Fruit fly (Drosophila melanogaster) whole organism, embryonic: Measurements from ENCODE around the gene Rbp1-like.

Experiments
- B-H1 ChIP-seq: fragments of 200-800 bp; sonication (Bioruptor generic); IDR thresholded peaks from 3 replicates; pipeline ENCODE4 v1.3.6; 2022; ENCODE audit warnings: missing biosample characterization, missing genetic modification characterization
- Blimp-1 ChIP-seq: fragments of 200-800 bp; sonication (Bioruptor generic); optimal IDR thresholded peaks from 3 replicates; lab custom pipeline; 2018; ENCODE audit warnings: missing biosample characterization, missing genetic modification characterization, mild to moderate bottlenecking, moderate library complexity, missing genetic modification reagents
- BtbVII ChIP-seq: fragments of 200-800 bp; sonication (Bioruptor generic); optimal IDR thresholded peaks from 3 replicates; lab custom pipeline; 2017; ENCODE audit warnings: missing biosample characterization, mild to moderate bottlenecking, missing genetic modification characterization
- CG12391 ChIP-seq: fragments of 200-800 bp; sonication (Bioruptor generic); optimal IDR thresholded peaks from 3 replicates; lab custom pipeline; 2018; ENCODE audit warnings: missing biosample characterization, mild to moderate bottlenecking, missing genetic modification characterization, moderate library complexity
- CG15073 ChIP-seq: fragments of 200-800 bp; sonication (Bioruptor generic); optimal IDR thresholded peaks from 2 replicates; lab custom pipeline; 2016; ENCODE audit warnings: missing biosample characterization, missing genetic modification characterization
- CG15601 ChIP-seq: fragments of 200-800 bp; sonication (Bioruptor generic); optimal IDR thresholded peaks from 3 replicates; lab custom pipeline; 2019; ENCODE audit warnings: missing biosample characterization, mild to moderate bottlenecking, missing genetic modification characterization, moderate library complexity
- CG16815 ChIP-seq: fragments of 200-800 bp; sonication (Bioruptor generic); optimal IDR thresholded peaks from 3 replicates; lab custom pipeline; 2017; ENCODE audit warnings: missing biosample characterization, mild to moderate bottlenecking, missing genetic modification characterization
- CG1832 ChIP-seq: fragments of 200-800 bp; sonication (Bioruptor generic); optimal IDR thresholded peaks from 2 replicates; lab custom pipeline; 2017; ENCODE audit warnings: missing biosample characterization, mild to moderate bottlenecking, missing genetic modification characterization, inconsistent platforms
- CG18476 ChIP-seq: fragments of 200-800 bp; sonication (Bioruptor generic); optimal IDR thresholded peaks from 2 replicates; lab custom pipeline; 2016; ENCODE audit warnings: missing biosample characterization, mild to moderate bottlenecking, missing genetic modification characterization
- CG18599 ChIP-seq: fragments of 200-800 bp; sonication (Bioruptor generic); optimal IDR thresholded peaks from 3 replicates; lab custom pipeline; 2017; ENCODE audit warnings: missing biosample characterization, missing genetic modification characterization, mild to moderate bottlenecking, moderate library complexity, missing genetic modification reagents
- CG2202 ChIP-seq: fragments of 200-800 bp; sonication (Bioruptor generic); optimal IDR thresholded peaks from 2 replicates; lab custom pipeline; 2018; ENCODE audit warnings: missing biosample characterization, mild to moderate bottlenecking, missing genetic modification characterization
- CG31388 ChIP-seq: fragments of 200-800 bp; sonication (Bioruptor generic); optimal IDR thresholded peaks from 2 replicates; lab custom pipeline; 2016; ENCODE audit warnings: missing biosample characterization, missing genetic modification characterization
- CG33557 ChIP-seq: fragments of 200-800 bp; sonication (Bioruptor generic); optimal IDR thresholded peaks from 2 replicates; lab custom pipeline; 2019; ENCODE audit warnings: missing biosample characterization, mild to moderate bottlenecking, missing genetic modification characterization, moderate library complexity
- CG3838 ChIP-seq: fragments of 200-800 bp; sonication (Bioruptor generic); optimal IDR thresholded peaks from 3 replicates; lab custom pipeline; 2016; ENCODE audit warnings: missing biosample characterization, missing genetic modification characterization
- CG7271 ChIP-seq: fragments of 200-800 bp; sonication (Bioruptor generic); optimal IDR thresholded peaks from 2 replicates; lab custom pipeline; 2018; ENCODE audit warnings: missing biosample characterization, mild to moderate bottlenecking, missing genetic modification characterization, moderate library complexity
- CG7839 ChIP-seq: fragments of 200-800 bp; sonication (Bioruptor generic); optimal IDR thresholded peaks from 3 replicates; lab custom pipeline; 2018; ENCODE audit warnings: missing biosample characterization, mild to moderate bottlenecking, missing genetic modification characterization, moderate library complexity
- CG7963 ChIP-seq: fragments of 200-800 bp; sonication (Bioruptor generic); IDR thresholded peaks from 3 replicates; pipeline ENCODE4 v1.3.6; 2022; ENCODE audit warnings: missing biosample characterization, missing genetic modification characterization; ENCODE audit not compliant: partially characterized antibody
- CG9437 ChIP-seq: fragments of 200-800 bp; sonication (Bioruptor generic); optimal IDR thresholded peaks from 2 replicates; lab custom pipeline; 2018; ENCODE audit warnings: missing biosample characterization, mild to moderate bottlenecking, missing genetic modification characterization
- Gsc ChIP-seq: fragments of 200-800 bp; sonication (Bioruptor generic); IDR thresholded peaks from 2 replicates; pipeline ENCODE4 v1.3.6; 2022; ENCODE audit warnings: missing biosample characterization, missing genetic modification characterization
- Jarid2 ChIP-seq: fragments of 200-800 bp; sonication (Bioruptor generic); optimal IDR thresholded peaks from 3 replicates; lab custom pipeline; 2017; ENCODE audit warnings: mild to moderate bottlenecking, missing biosample characterization, missing genetic modification reagents, missing genetic modification characterization
- Lpt ChIP-seq: fragments of >200 bp; optimal IDR thresholded peaks from 2 replicates; lab custom pipeline; 2018; ENCODE audit warnings: missing biosample characterization, missing genetic modification characterization
- NC2α ChIP-seq: fragments of 200-800 bp; sonication (Bioruptor generic); optimal IDR thresholded peaks from 2 replicates; lab custom pipeline; 2016; ENCODE audit warnings: missing biosample characterization, missing genetic modification characterization
- Nf-YC ChIP-seq: fragments of 200-800 bp; optimal IDR thresholded peaks from 3 replicates; lab custom pipeline; 2019; ENCODE audit warnings: missing biosample characterization, mild to moderate bottlenecking, missing genetic modification characterization, moderate library complexity
- Oaz ChIP-seq: fragments of 200-800 bp; sonication (Bioruptor generic); IDR thresholded peaks from 2 replicates; pipeline ENCODE4 v1.3.6; 2022; ENCODE audit warnings: missing biosample characterization, missing genetic modification characterization
- Oli ChIP-seq: fragments of 200-800 bp; sonication (Bioruptor generic); optimal IDR thresholded peaks from 2 replicates; lab custom pipeline; 2018; ENCODE audit warnings: missing biosample characterization, mild to moderate bottlenecking, missing genetic modification characterization, moderate library complexity
- Opbp ChIP-seq: fragments of 200-800 bp; sonication (Bioruptor generic); IDR thresholded peaks from 3 replicates; pipeline ENCODE4 v1.3.6; 2022; ENCODE audit warnings: missing biosample characterization, missing genetic modification characterization; ENCODE audit not compliant: partially characterized antibody
- Ravus ChIP-seq: fragments of 200-800 bp; sonication (Bioruptor generic); IDR thresholded peaks from 2 replicates; pipeline ENCODE4 v1.3.6; 2022; ENCODE audit warnings: missing biosample characterization, missing genetic modification characterization
- Vsx1 ChIP-seq: fragments of 200-800 bp; sonication (Bioruptor generic); optimal IDR thresholded peaks from 2 replicates; lab custom pipeline; 2017; ENCODE audit warnings: missing biosample characterization, mild to moderate bottlenecking, missing genetic modification characterization, missing genetic modification reagents
- Xbp1 ChIP-seq: fragments of 200-800 bp; sonication (Bioruptor generic); optimal IDR thresholded peaks from 3 replicates; lab custom pipeline; 2016; ENCODE audit warnings: missing biosample characterization, mild to moderate bottlenecking, missing genetic modification characterization
- ab ChIP-seq: fragments of 200-800 bp; sonication (Bioruptor generic); optimal IDR thresholded peaks from 2 replicates; lab custom pipeline; 2016; ENCODE audit warnings: missing biosample characterization, missing genetic modification characterization
- al ChIP-seq: fragments of 200-800 bp; sonication (Bioruptor generic); IDR thresholded peaks from 2 replicates; pipeline ENCODE4 v1.3.6; 2022; ENCODE audit warnings: missing biosample characterization, missing genetic modification characterization
- amos ChIP-seq: fragments of 200-800 bp; sonication (Bioruptor generic); IDR thresholded peaks from 2 replicates; pipeline ENCODE4 v1.3.6; 2022; ENCODE audit warnings: missing biosample characterization, missing genetic modification characterization; ENCODE audit not compliant: partially characterized antibody
- az2 ChIP-seq: fragments of 200-800 bp; sonication (Bioruptor generic); optimal IDR thresholded peaks from 3 replicates; lab custom pipeline; 2016; ENCODE audit warnings: missing biosample characterization, missing genetic modification characterization
- bowl ChIP-seq: fragments of 200-800 bp; sonication (Bioruptor generic); IDR thresholded peaks from 2 replicates; pipeline ENCODE4 v1.3.6; 2022; ENCODE audit warnings: missing biosample characterization, missing genetic modification characterization
- cato ChIP-seq: fragments of 200-800 bp; sonication (Bioruptor generic); optimal IDR thresholded peaks from 2 replicates; lab custom pipeline; 2016; ENCODE audit warnings: missing biosample characterization, missing genetic modification characterization, borderline replicate concordance
- da ChIP-seq: fragments of 200-800 bp; sonication (Bioruptor generic); optimal IDR thresholded peaks from 2 replicates; lab custom pipeline; 2016; ENCODE audit warnings: missing biosample characterization, missing genetic modification characterization
- dm ChIP-seq: fragments of 200-800 bp; sonication (Bioruptor generic); optimal IDR thresholded peaks from 3 replicates; lab custom pipeline; 2016; ENCODE audit warnings: missing biosample characterization, missing genetic modification characterization
- ewg ChIP-seq: fragments of 200-800 bp; sonication (Bioruptor generic); optimal IDR thresholded peaks from 3 replicates; lab custom pipeline; 2017; ENCODE audit warnings: mild to moderate bottlenecking, missing biosample characterization, missing genetic modification reagents, missing genetic modification characterization
- jigr1 ChIP-seq: fragments of 200-800 bp; sonication (Bioruptor generic); IDR thresholded peaks from 3 replicates; pipeline ENCODE4 v1.3.6; 2022; ENCODE audit warnings: missing biosample characterization, missing genetic modification characterization
- knrl ChIP-seq: fragments of 200-800 bp; sonication (Bioruptor generic); IDR thresholded peaks from 3 replicates; pipeline ENCODE4 v1.3.6; 2022; ENCODE audit warnings: missing biosample characterization, missing genetic modification characterization; ENCODE audit not compliant: partially characterized antibody
- onecut ChIP-seq: fragments of 200-800 bp; sonication (Bioruptor generic); IDR thresholded peaks from 2 replicates; pipeline ENCODE4 v1.3.6; 2022; ENCODE audit warnings: missing biosample characterization, missing genetic modification characterization
- pho ChIP-seq: fragments of 200-800 bp; sonication (Bioruptor generic); optimal IDR thresholded peaks from 2 replicates; lab custom pipeline; 2016; ENCODE audit warnings: missing biosample characterization, missing genetic modification characterization
- phol ChIP-seq: fragments of 200-800 bp; sonication (Bioruptor generic); optimal IDR thresholded peaks from 3 replicates; lab custom pipeline; 2018; ENCODE audit warnings: missing biosample characterization, mild to moderate bottlenecking, missing genetic modification characterization, moderate library complexity
- pita ChIP-seq: fragments of 200-800 bp; sonication (Bioruptor generic); optimal IDR thresholded peaks from 2 replicates; lab custom pipeline; 2017; ENCODE audit warnings: missing biosample characterization, mild to moderate bottlenecking, missing genetic modification characterization
- row ChIP-seq: fragments of 200-800 bp; sonication (Bioruptor generic); IDR thresholded peaks from 3 replicates; pipeline ENCODE4 v1.3.6; 2022; ENCODE audit warnings: missing biosample characterization, missing genetic modification characterization
- sqz ChIP-seq: fragments of 200-800 bp; sonication (Bioruptor generic); optimal IDR thresholded peaks from 3 replicates; lab custom pipeline; 2018; ENCODE audit warnings: missing biosample characterization, mild to moderate bottlenecking, missing genetic modification characterization
- stwl ChIP-seq: fragments of 200-800 bp; sonication (Bioruptor generic); optimal IDR thresholded peaks from 3 replicates; lab custom pipeline; 2018; ENCODE audit warnings: missing biosample characterization, mild to moderate bottlenecking, missing genetic modification characterization, moderate library complexity
- twi ChIP-seq: fragments of 200-800 bp; optimal IDR thresholded peaks from 2 replicates; lab custom pipeline; 2019; ENCODE audit warnings: missing biosample characterization, mild to moderate bottlenecking, missing genetic modification characterization, moderate library complexity
- vfl ChIP-seq: fragments of 200-800 bp; sonication (Bioruptor generic); optimal IDR thresholded peaks from 2 replicates; lab custom pipeline; 2016; ENCODE audit warnings: missing biosample characterization, missing genetic modification characterization
- vnd ChIP-seq: fragments of 200-800 bp; sonication (Bioruptor generic); IDR thresholded peaks from 3 replicates; pipeline ENCODE4 v1.3.6; 2022; ENCODE audit warnings: missing biosample characterization, missing genetic modification characterization; ENCODE audit not compliant: partially characterized antibody
- zfh2 ChIP-seq: fragments of 200-800 bp; sonication (Bioruptor generic); optimal IDR thresholded peaks from 2 replicates; lab custom pipeline; 2016; ENCODE audit warnings: missing biosample characterization, missing genetic modification characterization

Gene Rbp1-like

DNA sequence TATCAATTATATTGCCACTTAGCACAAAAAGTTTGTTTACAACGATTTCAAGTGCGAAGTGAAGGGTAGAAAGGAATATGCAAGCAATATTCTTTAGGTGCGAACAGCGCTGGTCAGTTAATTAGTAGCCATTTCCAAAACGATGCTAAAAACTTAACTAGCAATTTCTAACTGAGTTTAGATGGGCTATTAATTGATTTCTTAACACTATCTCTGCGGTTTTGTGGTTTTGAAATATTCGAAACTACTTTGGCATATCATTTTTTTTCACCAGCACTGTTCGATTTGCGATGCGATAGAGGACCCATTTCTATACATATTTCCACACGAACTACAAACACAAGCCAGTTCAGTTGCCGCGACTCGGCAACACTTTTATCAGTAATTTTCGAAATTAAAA, 8.2 kb downstream of the Rbp1-like start (continued):
- TF ChIP-seq CG18476 (GFP tag; lab: Kevin White, UChicago) (no peak), Gsc (GFP tag; lab: Robert Waterston, UW) (no peak), Ravus (no peak), B-H1 (GFP tag; lab: Robert Waterston, UW) (no peak), CG3838 (GFP tag; lab: Kevin White, UChicago) (no peak), knrl (GFP tag; lab: Robert Waterston, UW) (no peak), cato (GFP tag; lab: Kevin White, UChicago) (no peak), az2 (GFP tag; lab: Kevin White, UChicago) (no peak), CG7839 (tag; lab: Kevin White, UChicago) (peak; percentile 17), CG31388 (GFP tag; lab: Kevin White, UChicago) (no peak), al (GFP tag; lab: Robert Waterston, UW) (no peak), row (GFP tag; lab: Robert Waterston, UW) (peak; percentile 51; the same call in 2 of the 3 replicates), CG15601 (tag; lab: Kevin White, UChicago) (no peak), CG9437 (GFP tag; lab: Kevin White, UChicago) (no peak), dm (no peak), CG16815 (GFP tag; lab: Kevin White, UChicago) (no peak), jigr1 (GFP tag; lab: Robert Waterston, UW) (no peak), Oaz (GFP tag; lab: Robert Waterston, UW) (no peak), CG12391 (tag; lab: Kevin White, UChicago) (no peak), Oli (no peak), CG18599 (peak; percentile 67), ab (GFP tag; lab: Kevin White, UChicago) (no peak), twi (tag; lab: Kevin White, UChicago) (no peak), BtbVII (GFP tag; lab: Kevin White, UChicago) (no peak), vfl (GFP tag; lab: Kevin White, UChicago) (no peak), CG1832 (GFP tag; lab: Kevin White, UChicago) (no peak), CG7963 (GFP tag; lab: Robert Waterston, UW) (no peak), stwl (tag; lab: Kevin White, UChicago) (no peak), ewg (GFP tag; lab: Kevin White, UChicago) (no peak), amos (no peak), NC2α (GFP tag; lab: Kevin White, UChicago) (no peak), Blimp-1 (GFP tag; lab: Kevin White, UChicago) (no peak), Vsx1 (GFP tag; lab: Kevin White, UChicago) (no peak), phol (tag; lab: Kevin White, UChicago) (no peak), Jarid2 (GFP tag; lab: Kevin White, UChicago) (no peak), da (GFP tag; lab: Kevin White, UChicago) (no peak), sqz (GFP tag; lab: Kevin White, UChicago) (no peak), pita (GFP tag; lab: Kevin White, UChicago) (no peak), CG2202 (no peak), Opbp (GFP tag; lab: Robert Waterston, UW) (no peak), bowl (GFP tag; lab: Robert Waterston, UW) (no peak), vnd (no peak), CG7271 (tag; lab: Kevin White, UChicago) (no peak), Nf-YC (tag; lab: Kevin White, UChicago) (no peak), CG33557 (no peak), Xbp1 (GFP tag; lab: Kevin White, UChicago) (no peak), zfh2 (GFP tag; lab: Kevin White, UChicago) (peak; percentile 42), Lpt (GFP tag; lab: Kevin White, UChicago) (no peak), CG15073 (GFP tag; lab: Kevin White, UChicago) (no peak), pho (peak; percentile 15), onecut (GFP tag; lab: Robert Waterston, UW) (no peak)
